Fruit fly (Drosophila melanogaster) Kc167 (cell line): ENCODE data around the gene CG10657.

Source experiments
- Sin3A ChIP-seq: fragments of >200 bp; optimal IDR thresholded peaks from 2 replicates; lab custom pipeline; 2018; ENCODE audit warnings: missing external identifiers
- h ChIP-seq: fragments of >200 bp; optimal IDR thresholded peaks from 3 replicates; lab custom pipeline; 2018; ENCODE audit warnings: missing external identifiers
- insv ChIP-seq: fragments of >200 bp; optimal IDR thresholded peaks from 3 replicates; lab custom pipeline; 2018; ENCODE audit warnings: missing external identifiers
- psq ChIP-seq: fragments of >200 bp; optimal IDR thresholded peaks from 2 replicates; lab custom pipeline; 2017; ENCODE audit warnings: missing external identifiers
- ttk ChIP-seq: sonication (Bioruptor generic); optimal IDR thresholded peaks from 2 replicates; lab custom pipeline; 2017; ENCODE audit warnings: missing external identifiers

DNA sequence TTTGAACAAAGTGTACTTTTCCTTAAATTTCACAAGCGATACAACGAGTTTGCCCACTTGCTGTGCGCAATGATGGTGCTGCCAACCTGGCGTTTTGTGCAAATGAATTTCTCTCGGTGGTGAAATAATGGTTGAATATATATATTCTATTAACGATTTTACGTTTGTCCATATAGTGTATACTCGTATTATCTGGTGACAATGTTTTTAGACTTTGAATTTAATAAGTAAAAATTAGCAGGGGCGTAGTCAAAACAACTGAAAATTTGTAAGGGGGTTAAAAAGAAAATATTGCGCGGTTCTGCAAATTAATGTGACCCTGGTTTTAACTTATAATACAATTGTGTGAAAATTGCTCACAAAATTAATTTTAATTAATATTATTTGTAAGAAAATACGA is 26.9 kb upstream of the CG10657 start, which contains the start of the genes ver and Gcn5:
- TF ChIP-seq insv (lab: Kevin White, UChicago), result no peak
- no peak for TF ChIP-seq Sin3A (lab: Kevin White, UChicago)
- TF ChIP-seq ttk (lab: Kevin White, UChicago), result no peak
- no peak for TF ChIP-seq h (lab: Kevin White, UChicago)
- no peak for TF ChIP-seq psq
